Worm (Caenorhabditis elegans) whole organism, L4 larva: Measurements from ENCODE around the gene gln-2.

Experiments
- F10B5.3 ChIP-seq: sonication (generic microtip); optimal IDR thresholded peaks from 2 replicates; lab custom pipeline; 2016; ENCODE audit warnings: mild to moderate bottlenecking, missing genetic modification characterization, missing compliant biosample characterization
- F44E2.7 ChIP-seq: fragments of 200-800 bp; sonication (Bioruptor generic); IDR thresholded peaks from 2 replicates; pipeline ENCODE4 v2.1.2; 2022; ENCODE audit warnings: missing genetic modification characterization, missing compliant biosample characterization
- ZK546.5 ChIP-seq, 2 experiments: sonication (generic microtip); optimal IDR thresholded peaks; 2 replicates each; lab custom pipeline; 2017; ENCODE audit warnings: missing biosample characterization in 2 of 2, missing genetic modification characterization in 2 of 2
- aha-1 ChIP-seq: fragments of 150-350 bp; peaks from one replicate; lab custom pipeline; 2014; ENCODE audit warnings: missing biosample characterization, missing genetic modification characterization
- ceh-44 ChIP-seq: fragments of 200-800 bp; sonication (Bioruptor generic); IDR thresholded peaks from 2 replicates; pipeline ENCODE4 v1.3.6; 2022; ENCODE audit warnings: missing genetic modification reagents, missing genetic modification characterization, missing compliant biosample characterization
- ceh-82 ChIP-seq: sonication (generic microtip); optimal IDR thresholded peaks from 2 replicates; lab custom pipeline; 2017; ENCODE audit warnings: missing biosample characterization, missing genetic modification characterization
- ctbp-1 ChIP-seq: fragments of 200-800 bp; sonication (Bioruptor generic); IDR thresholded peaks from 2 replicates; pipeline ENCODE4 v1.3.6; 2022; ENCODE audit warnings: missing genetic modification reagents, missing genetic modification characterization, missing compliant biosample characterization
- daf-12 ChIP-seq: fragments of 150-350 bp; optimal IDR thresholded peaks from 2 replicates; lab custom pipeline; 2014; ENCODE audit warnings: missing biosample characterization, missing genetic modification reagents, missing genetic modification characterization
- daf-16 ChIP-seq, 3 experiments: sonication (generic microtip); optimal IDR thresholded peaks; 2 replicates each; lab custom pipeline; 2016 to 2017; ENCODE audit warnings: missing genetic modification characterization in 3 of 3, missing genetic modification reagents in 3 of 3, mild to moderate bottlenecking in 2 of 3, missing compliant biosample characterization in 2 of 3, missing biosample characterization in 1 of 3, moderate library complexity in 1 of 3
- dmd-6 ChIP-seq: fragments of 200-800 bp; sonication (Bioruptor generic); IDR thresholded peaks from 2 replicates; pipeline ENCODE4 v1.3.6; 2022; ENCODE audit warnings: missing genetic modification reagents, missing genetic modification characterization, missing compliant biosample characterization
- dmd-8 ChIP-seq: fragments of 200-800 bp; sonication (Bioruptor generic); IDR thresholded peaks from 2 replicates; pipeline ENCODE4 v1.3.6; 2022; ENCODE audit warnings: missing genetic modification characterization, missing compliant biosample characterization
- dmd-9 ChIP-seq: fragments of 200-800 bp; sonication (Bioruptor generic); IDR thresholded peaks from 2 replicates; pipeline ENCODE4 v1.3.6; 2022; ENCODE audit warnings: missing genetic modification reagents, missing genetic modification characterization, missing compliant biosample characterization
- dpl-1 ChIP-seq: fragments of 150-350 bp; optimal IDR thresholded peaks from 2 replicates; lab custom pipeline; 2014; ENCODE audit warnings: missing biosample characterization, missing genetic modification reagents, missing genetic modification characterization
- fkh-10 ChIP-seq: fragments of 150-350 bp; optimal IDR thresholded peaks from 2 replicates; lab custom pipeline; 2014; ENCODE audit warnings: missing biosample characterization, missing genetic modification reagents, missing genetic modification characterization
- fos-1 ChIP-seq: fragments of 150-350 bp; optimal IDR thresholded peaks from 2 replicates; lab custom pipeline; 2014; ENCODE audit warnings: missing biosample characterization, missing genetic modification characterization
- hlh-11 ChIP-seq: fragments of 200-800 bp; sonication (Bioruptor generic); optimal IDR thresholded peaks from 2 replicates; lab custom pipeline; 2018; ENCODE audit warnings: mild to moderate bottlenecking, missing genetic modification characterization, missing compliant biosample characterization
- hlh-30 ChIP-seq: sonication (generic microtip); optimal IDR thresholded peaks from 2 replicates; lab custom pipeline; 2017; ENCODE audit warnings: antibody characterized with exemption, mild to moderate bottlenecking, missing genetic modification characterization, missing compliant biosample characterization; ENCODE audit not compliant: insufficient read depth
- lin-13 ChIP-seq: fragments of 150-350 bp; optimal IDR thresholded peaks from 2 replicates; lab custom pipeline; 2014; ENCODE audit warnings: missing biosample characterization, missing genetic modification reagents, missing genetic modification characterization
- lin-38 ChIP-seq: fragments of 200-800 bp; sonication (Bioruptor generic); IDR thresholded peaks from 2 replicates; pipeline ENCODE4 v1.3.6; 2022; ENCODE audit warnings: missing genetic modification reagents, missing genetic modification characterization, missing compliant biosample characterization
- lsy-2 ChIP-seq, 2 experiments: fragments of 150-350 bp in 1 of 2; sonication (generic microtip) in 1 of 2; optimal IDR thresholded peaks; 2 replicates each; lab custom pipeline; 2014 to 2017; ENCODE audit warnings: missing biosample characterization in 2 of 2, missing genetic modification characterization in 2 of 2
- madf-9 ChIP-seq: fragments of 200-800 bp; sonication (Bioruptor generic); conservative IDR thresholded peaks from 2 replicates; pipeline ENCODE4 v1.3.6; 2022; ENCODE audit warnings: missing genetic modification reagents, missing genetic modification characterization, missing compliant biosample characterization
- mdl-1 ChIP-seq, 2 experiments: fragments of 150-350 bp in 1 of 2; sonication (generic microtip) in 1 of 2; optimal IDR thresholded peaks; 2 replicates each; lab custom pipeline; 2014 to 2017; ENCODE audit warnings: missing biosample characterization in 2 of 2, missing genetic modification characterization in 2 of 2
- mes-2 ChIP-seq: sonication (generic microtip); optimal IDR thresholded peaks from 2 replicates; lab custom pipeline; 2016; ENCODE audit warnings: missing genotype, mild to moderate bottlenecking, missing genetic modification characterization, missing compliant biosample characterization; ENCODE audit not compliant: poor library complexity, severe bottlenecking
- mxl-2 ChIP-seq: fragments of 200-800 bp; sonication (Bioruptor generic); conservative IDR thresholded peaks from 2 replicates; pipeline ENCODE4 v1.3.6; 2022; ENCODE audit warnings: missing genetic modification reagents, missing genetic modification characterization, missing compliant biosample characterization
- nhr-237 ChIP-seq: sonication (generic microtip); optimal IDR thresholded peaks from 2 replicates; lab custom pipeline; 2017; ENCODE audit warnings: missing biosample characterization, missing genetic modification characterization
- nhr-28 ChIP-seq: fragments of 150-350 bp; optimal IDR thresholded peaks from 2 replicates; lab custom pipeline; 2014; ENCODE audit warnings: missing biosample characterization, missing genetic modification characterization
- nhr-42 ChIP-seq: fragments of 200-800 bp; sonication (Bioruptor generic); IDR thresholded peaks from 2 replicates; pipeline ENCODE4 v1.3.6; 2022; ENCODE audit warnings: missing genetic modification characterization, missing compliant biosample characterization
- saeg-2 ChIP-seq: fragments of 200-800 bp; sonication (Bioruptor generic); IDR thresholded peaks from 2 replicates; pipeline ENCODE4 v1.3.6; 2022; ENCODE audit warnings: missing genetic modification reagents, missing genetic modification characterization, missing compliant biosample characterization
- snpc-4 ChIP-seq: fragments of 150-350 bp; optimal IDR thresholded peaks from 2 replicates; lab custom pipeline; 2014; ENCODE audit warnings: missing biosample characterization, missing genetic modification characterization
- tag-97 ChIP-seq: fragments of 200-800 bp; sonication (Bioruptor generic); IDR thresholded peaks from 2 replicates; pipeline ENCODE4 v1.3.6; 2022; ENCODE audit warnings: missing genetic modification characterization, missing compliant biosample characterization
- unc-62 ChIP-seq, 3 experiments: fragments of 150-350 bp in 1 of 3; sonication (generic microtip); optimal IDR thresholded peaks in 2 of 3; peaks in 1 of 3; 1 replicate in 1 of 3; 2 replicates in 2 of 3; lab custom pipeline; 2014 to 2017; ENCODE audit warnings: missing biosample characterization in 3 of 3, missing genetic modification characterization in 3 of 3, missing genetic modification reagents in 3 of 3, missing genotype in 1 of 3

The gln-2 gene

ce11 chrIII:9956123-9956522 lies 11.5 kb upstream of the gln-2 start, which contains the start of gene mog-1:
TSS of gene mog-1 (minus strand) at chrIII:9956215.
- TF ChIP-seq daf-16 (GFP tag; optimal IDR thresholded peaks at IDR 0.05; lab: Kevin White, UChicago), result no peak
- peak; percentile 19 for TF ChIP-seq daf-16 (tag; optimal IDR thresholded peaks at IDR 0.05; lab: Kevin White, UChicago)
- TF ChIP-seq dmd-6, result no peak
- TF ChIP-seq lsy-2 (tag; optimal IDR thresholded peaks at IDR 0.05; lab: Kevin White, UChicago), result peak in 1 of 2 experiments; percentile 53
- TF ChIP-seq nhr-28 (tag; lab: Kevin White, UChicago), result peak; percentile 18
- peak; percentile 44 for TF ChIP-seq lin-38 (GFP tag; lab: Robert Waterston, UW)
- TF ChIP-seq mes-2 (tag; lab: Kevin White, UChicago), result peak; percentile 17
- no peak for TF ChIP-seq fos-1 (tag; lab: Kevin White, UChicago)
- TF ChIP-seq mdl-1 (tag; optimal IDR thresholded peaks at IDR 0.05; lab: Kevin White, UChicago), result no peak

ce11 chrIII:9951864-9952263 lies 7.2 kb upstream of the gln-2 start, which contains the start of gene K03H1.11:
TSS of gene K03H1.11 (minus strand) at chrIII:9951964.
- TF ChIP-seq unc-62 (GFP tag; optimal IDR thresholded peaks at IDR 0.05 in 1 of 2; lab: Kevin White, UChicago) (peak in 1 of 2 experiments; percentile 31), unc-62 (tag; optimal IDR thresholded peaks at IDR 0.05; lab: Kevin White, UChicago) (no peak), nhr-42 (no peak), madf-9 (GFP tag; lab: Robert Waterston, UW) (no peak), fkh-10 (GFP tag; lab: Kevin White, UChicago) (no peak), ceh-44 (GFP tag; lab: Robert Waterston, UW) (no peak)

- TF ChIP-seq daf-12 (no peak), F44E2.7 (GFP tag; lab: Robert Waterston, UW) (no peak), mes-2 (tag; lab: Kevin White, UChicago) (no peak), dmd-9 (GFP tag; lab: Robert Waterston, UW) (no peak), nhr-42 (no peak)
Observed at ce11 chrIII:9950244-9950643, 5.6 kb upstream of the gln-2 start, which contains the start of gene K03H1.13. TSS of gene K03H1.13 (minus strand) at chrIII:9950344.

- TF ChIP-seq mes-2 (tag; lab: Kevin White, UChicago) (peak; percentile 23), fkh-10 (GFP tag; lab: Kevin White, UChicago) (no peak), snpc-4 (tag; lab: Kevin White, UChicago) (no peak), lsy-2 (tag; optimal IDR thresholded peaks at IDR 0.05; lab: Kevin White, UChicago) (no peak), hlh-11 (tag; lab: Kevin White, UChicago) (no peak), aha-1 (tag; lab: Kevin White, UChicago) (peak; percentile 5), dpl-1 (GFP tag; lab: Kevin White, UChicago) (peak; percentile 59), ceh-82 (tag; lab: Kevin White, UChicago) (no peak), mdl-1 (tag; optimal IDR thresholded peaks at IDR 0.05; lab: Kevin White, UChicago) (no peak), saeg-2 (GFP tag; lab: Robert Waterston, UW) (no peak), dmd-8 (no peak), F10B5.3 (tag; lab: Kevin White, UChicago) (no peak), ctbp-1 (GFP tag; lab: Robert Waterston, UW) (no peak), nhr-237 (no peak), lin-13 (no peak), hlh-30 (no peak), nhr-28 (tag; lab: Kevin White, UChicago) (no peak), tag-97 (GFP tag; lab: Robert Waterston, UW) (no peak), fos-1 (tag; lab: Kevin White, UChicago) (no peak), mxl-2 (GFP tag; lab: Robert Waterston, UW) (no peak), ZK546.5 (tag; optimal IDR thresholded peaks at IDR 0.05; lab: Kevin White, UChicago) (no peak)
Observed at ce11 chrIII:9946806-9947419, 2.3 kb upstream of the gln-2 start, which contains the start of gene K03H1.7. TSS of gene K03H1.7 (plus strand) at chrIII:9947405.
